Worm (Caenorhabditis elegans) whole organism, L4/young adult: ENCODE results near the gene btb-19.
A peak's percentile ranks its signal among the peaks of the same experiment; 100 is the strongest.

ENCODE experiments used
- W03F9.2 ChIP-seq: fragments of 150-350 bp; optimal IDR thresholded peaks from 2 replicates; lab custom pipeline; 2014; ENCODE audit warnings: missing biosample characterization, missing genetic modification characterization
- dao-5 ChIP-seq: sonication (generic microtip); optimal IDR thresholded peaks from 2 replicates; lab custom pipeline; 2016; ENCODE audit warnings: missing genotype, missing genetic modification characterization, moderate library complexity, missing compliant biosample characterization
- him-1 ChIP-seq: sonication (generic microtip); optimal IDR thresholded peaks from 2 replicates; lab custom pipeline; 2016; ENCODE audit warnings: missing genotype, missing genetic modification reagents, missing genetic modification characterization, missing compliant biosample characterization

The btb-19 gene

ce11 chrII:14494464-14494863, 27.5 kb downstream of the btb-19 start:
- TF ChIP-seq W03F9.2 (tag; lab: Kevin White, UChicago) (no peak), him-1 (tag; lab: Kevin White, UChicago) (no peak), dao-5 (tag; lab: Kevin White, UChicago) (no peak)

DNA sequence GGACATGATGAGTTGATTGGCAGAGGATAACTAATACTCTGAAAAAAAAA, 27.7 kb downstream of the btb-19 start, which contains the start of gene cysl-2:
TSS of gene cysl-2 (minus strand) at position 38 of the 50 bp plus-strand sequence.
- TF ChIP-seq dao-5 (tag; lab: Kevin White, UChicago), result no peak
- no peak for TF ChIP-seq him-1 (tag; lab: Kevin White, UChicago)
- TF ChIP-seq W03F9.2 (tag; lab: Kevin White, UChicago), result no peak

- TF ChIP-seq him-1 (tag; lab: Kevin White, UChicago), result no peak
- no peak for TF ChIP-seq dao-5 (tag; lab: Kevin White, UChicago)
Measured at ce11 chrII:14494014-14494413, 27.9 kb downstream of the btb-19 start.

DNA sequence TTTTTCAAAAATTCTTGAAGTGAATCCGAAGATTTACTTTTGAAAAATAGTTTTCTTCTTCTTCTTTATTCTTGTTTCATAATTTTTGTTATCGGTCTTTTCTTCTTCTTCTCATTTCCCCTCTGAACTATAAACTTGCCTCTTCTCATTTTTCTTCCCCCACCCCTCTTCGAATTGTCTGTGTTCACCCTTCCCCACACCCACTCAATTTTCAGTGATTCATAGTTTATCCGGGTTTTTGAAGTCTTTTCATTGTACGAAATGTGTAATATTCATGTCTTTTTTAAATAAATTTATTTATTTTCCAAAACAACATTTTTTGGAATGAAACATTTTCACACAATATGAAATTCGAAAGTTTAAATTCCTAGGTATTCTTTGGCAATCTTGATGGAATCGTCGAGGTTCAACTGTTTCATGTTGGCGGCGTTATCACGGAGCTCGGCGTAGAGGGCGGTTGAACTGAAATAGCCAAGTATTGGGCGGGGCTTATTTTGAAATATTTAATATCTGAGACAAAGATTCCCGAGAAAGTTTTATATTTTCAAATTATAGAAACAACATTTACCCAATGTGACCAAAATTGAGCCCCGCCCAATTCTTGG, 29.2 kb downstream of the btb-19 start:
- TF ChIP-seq W03F9.2 (tag; lab: Kevin White, UChicago), result no peak
- no peak for TF ChIP-seq dao-5 (tag; lab: Kevin White, UChicago)
- TF ChIP-seq him-1 (tag; lab: Kevin White, UChicago), result no peak

DNA sequence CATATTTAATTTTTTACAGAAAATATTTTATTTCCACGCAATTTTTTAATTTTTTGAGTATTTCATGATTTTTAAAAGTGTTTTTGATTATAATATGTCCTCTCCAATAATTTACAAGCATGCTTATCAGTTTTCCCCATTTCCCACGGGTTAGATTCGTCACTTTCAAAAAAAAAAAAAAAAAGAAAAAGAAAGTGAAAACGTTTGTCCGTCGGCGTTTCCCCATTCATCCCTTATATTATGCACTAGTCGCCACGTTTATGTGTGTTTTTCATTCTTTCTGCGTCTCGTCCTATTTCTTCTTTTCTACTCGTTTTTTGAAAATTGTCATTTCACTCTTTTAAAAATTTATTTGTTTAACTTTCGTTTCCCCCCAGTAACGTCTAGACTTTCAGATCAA, 32.5 kb downstream of the btb-19 start, which contains the start of gene vnut-1:
TSS of gene vnut-1 (plus strand) at position 396 of the 400 bp plus-strand sequence.
- TF ChIP-seq him-1 (tag; lab: Kevin White, UChicago) (no peak), dao-5 (tag; lab: Kevin White, UChicago) (no peak), W03F9.2 (tag; lab: Kevin White, UChicago) (no peak)

- no peak for TF ChIP-seq dao-5 (tag; lab: Kevin White, UChicago)
- peak; percentile 59 for TF ChIP-seq W03F9.2 (tag; lab: Kevin White, UChicago)
Measured at ce11 chrII:14488661-14489060, 33.3 kb downstream of the btb-19 start, which contains the start of gene usp-14. TSS of gene usp-14 (minus strand) at chrII:14488688.

DNA sequence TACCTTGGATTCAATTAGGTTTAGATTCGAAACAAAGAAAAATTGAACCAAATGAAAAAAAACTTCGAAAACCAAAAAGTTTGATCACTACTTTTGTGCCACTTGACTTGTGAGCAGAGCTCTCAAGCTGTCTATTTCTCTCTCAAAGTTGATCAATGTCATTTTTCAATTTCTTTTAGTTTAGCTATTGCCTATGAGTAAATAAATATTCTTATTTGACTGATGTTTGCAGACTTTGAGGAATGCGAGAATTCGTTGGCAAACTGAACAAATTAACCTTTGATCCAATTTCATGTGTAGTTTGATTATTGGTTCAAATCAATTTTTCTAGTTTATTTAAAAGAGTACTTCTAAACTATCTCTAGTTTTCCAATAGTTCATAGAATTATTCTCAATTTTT, 38.1 kb downstream of the btb-19 start:
- TF ChIP-seq dao-5 (tag; lab: Kevin White, UChicago), result no peak
- TF ChIP-seq him-1 (tag; lab: Kevin White, UChicago), result no peak
- no peak for TF ChIP-seq W03F9.2 (tag; lab: Kevin White, UChicago)

DNA sequence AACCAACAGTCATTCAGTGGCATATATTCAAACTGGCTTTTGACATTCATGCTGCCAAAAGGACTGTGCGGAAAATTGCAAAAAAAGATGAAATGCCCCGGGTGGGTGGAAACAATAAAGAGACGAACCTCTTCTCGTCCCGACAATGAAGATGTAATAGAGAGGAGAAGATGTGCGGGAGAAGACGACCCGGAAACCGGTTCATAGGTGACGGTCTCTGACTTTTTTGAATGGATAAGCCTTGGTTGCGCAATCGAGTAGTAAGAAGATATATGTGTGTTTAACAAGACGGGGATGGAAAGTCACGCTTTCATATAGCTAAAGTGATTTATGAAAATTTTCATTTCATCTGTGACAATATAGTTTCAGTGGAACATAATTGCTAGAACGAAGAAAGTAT, 41.2 kb downstream of the btb-19 start:
- TF ChIP-seq dao-5 (tag; lab: Kevin White, UChicago), result no peak
- no peak for TF ChIP-seq W03F9.2 (tag; lab: Kevin White, UChicago)
- no peak for TF ChIP-seq him-1 (tag; lab: Kevin White, UChicago)

ce11 chrII:14479583-14480245, 42.2 kb downstream of the btb-19 start, which contains the start of gene C13B4.1:
TSS of gene C13B4.1 (minus strand) at chrII:14479633.
- TF ChIP-seq W03F9.2 (tag; lab: Kevin White, UChicago) (no peak), dao-5 (tag; lab: Kevin White, UChicago) (no peak), him-1 (tag; lab: Kevin White, UChicago) (no peak)

DNA sequence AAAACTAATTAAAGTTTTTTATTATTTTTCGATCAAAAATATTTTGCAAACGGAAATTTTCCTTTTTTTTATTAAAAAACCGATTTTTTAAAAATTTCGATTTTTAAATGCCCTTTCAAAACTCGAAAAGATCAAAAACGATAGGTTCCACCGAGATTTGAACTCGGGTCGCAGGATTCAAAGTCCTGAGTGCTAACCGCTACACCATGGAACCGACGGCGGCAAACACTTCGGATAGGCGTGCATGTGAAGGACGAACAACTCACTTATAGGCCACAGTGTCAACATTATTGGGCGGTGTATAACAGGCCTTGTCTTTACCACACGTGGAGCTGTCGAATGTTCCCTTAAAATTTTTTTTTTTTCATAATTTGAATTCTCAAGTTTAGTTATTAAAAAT, 47.2 kb downstream of the btb-19 start:
- TF ChIP-seq dao-5 (tag; lab: Kevin White, UChicago) (no peak), him-1 (tag; lab: Kevin White, UChicago) (no peak), W03F9.2 (tag; lab: Kevin White, UChicago) (no peak)
